Worm (Caenorhabditis elegans): ENCODE results near the gene ssp-10.

Gene ssp-10

DNA sequence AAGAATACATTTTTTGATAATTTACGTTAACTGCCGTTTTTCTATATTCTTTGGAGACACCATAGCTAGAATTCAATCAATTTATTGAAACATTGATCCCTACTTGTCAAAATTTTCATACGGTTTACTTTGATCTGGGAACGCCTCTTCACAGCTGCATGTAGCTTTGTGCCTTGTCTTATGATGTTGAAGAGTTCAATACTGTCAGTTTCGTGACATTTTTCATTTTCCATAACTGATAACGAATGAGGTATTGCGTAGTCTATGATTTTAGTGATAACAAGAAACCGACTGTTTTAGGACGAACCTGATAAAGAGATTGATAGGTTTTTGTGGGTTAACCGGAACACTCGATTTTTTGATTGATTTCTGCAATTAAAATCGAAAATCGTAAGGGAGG is 49.4 kb downstream of the ssp-10 start (continued):
- TF ChIP-seq lsy-27 (tag; optimal IDR thresholded peaks at IDR 0.05; ENCODE audit: borderline replicate concordance, insufficient read depth) (no peak), B0035.1 (tag; optimal IDR thresholded peaks at IDR 0.05) (no peak), K12H6.12 (tag; optimal IDR thresholded peaks at IDR 0.05) (no peak), ceh-40 (GFP tag; IDR thresholded peaks at IDR 0.05) (0 out of 2 replicates have a peak, but pooled peaks have one; percentile 7), snpc-3.4 (tag; optimal IDR thresholded peaks at IDR 0.05) (no peak), akir-1 (GFP tag; optimal IDR thresholded peaks at IDR 0.05) (no peak), snpc-1.1 (tag; optimal IDR thresholded peaks at IDR 0.05; ENCODE audit: insufficient read depth) (no peak), nfya-2 (GFP tag; IDR thresholded peaks at IDR 0.05) (no peak), hmg-20 (GFP tag; IDR thresholded peaks at IDR 0.05) (no peak), ztf-3 (GFP tag; optimal IDR thresholded peaks at IDR 0.05) (no peak), F33H1.4 (GFP tag; IDR thresholded peaks at IDR 0.05) (no peak), unc-130 (GFP tag; optimal IDR thresholded peaks at IDR 0.05) (no peak), die-1 (tag; optimal IDR thresholded peaks at IDR 0.05) (no peak), ztf-28 (GFP tag; IDR thresholded peaks at IDR 0.05) (no peak), snpc-1.3 (tag; optimal IDR thresholded peaks at IDR 0.05; ENCODE audit: insufficient read depth) (no peak), zfh-2 (GFP tag; conservative IDR thresholded peaks at IDR 0.05) (no peak), attf-3 (GFP tag; conservative IDR thresholded peaks at IDR 0.05) (no peak), mcd-1 (GFP tag; IDR thresholded peaks at IDR 0.05) (no peak), ceh-91 (GFP tag; IDR thresholded peaks at IDR 0.05) (no peak), gei-17 (GFP tag; optimal IDR thresholded peaks at IDR 0.05) (no peak), aptf-3 (GFP tag; IDR thresholded peaks at IDR 0.05) (no peak), ztf-22 (GFP tag; optimal IDR thresholded peaks at IDR 0.05) (peak; percentile 90), bed-1 (GFP tag; IDR thresholded peaks at IDR 0.05) (no peak), sdz-38 (tag; optimal IDR thresholded peaks at IDR 0.05) (no peak), bed-2 (GFP tag; IDR thresholded peaks at IDR 0.05) (no peak), sptf-2 (GFP tag; optimal IDR thresholded peaks at IDR 0.05) (no peak), athp-1 (tag; optimal IDR thresholded peaks at IDR 0.05) (no peak), rcor-1 (GFP tag; IDR thresholded peaks at IDR 0.05) (no peak), zim-3 (tag; optimal IDR thresholded peaks at IDR 0.05) (no peak), let-607 (tag; optimal IDR thresholded peaks at IDR 0.05) (peak; percentile 29 to 60), lin-35 (GFP tag; optimal IDR thresholded peaks at IDR 0.05) (no peak), tbp1 (GFP tag; optimal IDR thresholded peaks at IDR 0.05) (peak; percentile 35)
